Fruit fly (Drosophila melanogaster): Measurements from ENCODE around the gene CG4239.
A peak's percentile ranks its signal among the peaks of the same experiment; 100 is the strongest.

CG4239 gene

dm6 chrX:16403811-16404420 lies 18.8 kb downstream of the CG4239 start:
- peak; percentile 52 for TF ChIP-seq NFAT (GFP tag; IDR thresholded peaks at IDR 0.05)
- TF ChIP-seq seq (GFP tag; IDR thresholded peaks at IDR 0.05): peak; percentile 78
- no peak for TF ChIP-seq ash1 (GFP tag; optimal IDR thresholded peaks at IDR 0.05)
- TF ChIP-seq CG12236 (GFP tag; optimal IDR thresholded peaks at IDR 0.05): no peak
- peak; percentile 78 for TF ChIP-seq ind (GFP tag; optimal IDR thresholded peaks at IDR 0.05)
- TF ChIP-seq sima (GFP tag; optimal IDR thresholded peaks at IDR 0.05): no peak
- TF ChIP-seq TFAM (GFP tag; optimal IDR thresholded peaks at IDR 0.05): no peak
- peak; percentile 46; the same call in 1 of the 4 replicates for TF ChIP-seq Gug (GFP tag; IDR thresholded peaks at IDR 0.05)
- TF ChIP-seq CG6175 (GFP tag; IDR thresholded peaks at IDR 0.05): peak; percentile 13; the same call in 1 of the 3 replicates
- no peak for TF ChIP-seq HLH4C (GFP tag; IDR thresholded peaks at IDR 0.05; ENCODE audit: partially characterized antibody)
- TF ChIP-seq Nf-YB (GFP tag; optimal IDR thresholded peaks at IDR 0.05): peak; percentile 50
- peak; percentile 77 for TF ChIP-seq Max (GFP tag; optimal IDR thresholded peaks at IDR 0.05)
- TF ChIP-seq Ssrp (tag; optimal IDR thresholded peaks at IDR 0.05): peak; percentile 54
- peak; percentile 39 for TF ChIP-seq jumu (GFP tag; optimal IDR thresholded peaks at IDR 0.05)
- peak; percentile 58 for TF ChIP-seq slou (GFP tag; optimal IDR thresholded peaks at IDR 0.05)
- no peak for TF ChIP-seq CG2712 (tag; optimal IDR thresholded peaks at IDR 0.05)
- TF ChIP-seq pita (GFP tag; optimal IDR thresholded peaks at IDR 0.05): no peak
- TF ChIP-seq insv (GFP tag; optimal IDR thresholded peaks at IDR 0.05): no peak
- TF ChIP-seq onecut (GFP tag; IDR thresholded peaks at IDR 0.05): no peak; the same call in 1 of the 2 replicates
- no peak for TF ChIP-seq CG18262 (tag; optimal IDR thresholded peaks at IDR 0.05)
- no peak for TF ChIP-seq inv (GFP tag; IDR thresholded peaks at IDR 0.05; ENCODE audit: partially characterized antibody)
- no peak for TF ChIP-seq nerfin-2 (GFP tag; IDR thresholded peaks at IDR 0.05; ENCODE audit: partially characterized antibody)
- no peak for TF ChIP-seq bbx (GFP tag; IDR thresholded peaks at IDR 0.05; ENCODE audit: partially characterized antibody)
- TF ChIP-seq gem (tag; optimal IDR thresholded peaks at IDR 0.05): no peak
- TF ChIP-seq zf30C (GFP tag; optimal IDR thresholded peaks at IDR 0.05): no peak
- TF ChIP-seq CG7556 (GFP tag; optimal IDR thresholded peaks at IDR 0.05): peak; percentile 83
- no peak for TF ChIP-seq Hmx (GFP tag; optimal IDR thresholded peaks at IDR 0.05)
- peak; percentile 77 for TF ChIP-seq E2f1 (GFP tag; IDR thresholded peaks at IDR 0.05)
- TF ChIP-seq CG12744 (GFP tag; optimal IDR thresholded peaks at IDR 0.05): peak; percentile 43
- peak; percentile 44 for TF ChIP-seq gcm2 (GFP tag; optimal IDR thresholded peaks at IDR 0.05)
- peak; percentile 82 for TF ChIP-seq CG10209 (GFP tag; optimal IDR thresholded peaks at IDR 0.05)
- TF ChIP-seq HmgD (GFP tag; optimal IDR thresholded peaks at IDR 0.05): no peak
- no peak for TF ChIP-seq da (GFP tag; optimal IDR thresholded peaks at IDR 0.05)
- TF ChIP-seq Bteb2 (GFP tag; optimal IDR thresholded peaks at IDR 0.05): peak; percentile 66
- TF ChIP-seq psq (GFP tag; optimal IDR thresholded peaks at IDR 0.05): no peak
- peak; percentile 42; the same call in 1 of the 2 replicates for TF ChIP-seq Ravus (GFP tag; IDR thresholded peaks at IDR 0.05)
- no peak for TF ChIP-seq CG10959 (GFP tag; IDR thresholded peaks at IDR 0.05)
- 0 out of 3 replicates have a peak, but pooled peaks have one; percentile 29 for TF ChIP-seq C15 (GFP tag; IDR thresholded peaks at IDR 0.05)
- TF ChIP-seq CG4617 (GFP tag; optimal IDR thresholded peaks at IDR 0.05; ENCODE audit: borderline replicate concordance): no peak
- no peak for TF ChIP-seq sc (optimal IDR thresholded peaks at IDR 0.05)
- TF ChIP-seq sc (GFP tag; optimal IDR thresholded peaks at IDR 0.05): no peak
- peak; percentile 77 for TF ChIP-seq CG10366 (GFP tag; IDR thresholded peaks at IDR 0.05)
- TF ChIP-seq CG12942 (GFP tag; optimal IDR thresholded peaks at IDR 0.05): peak; percentile 12
- peak; percentile 43 for TF ChIP-seq CG6254 (GFP tag; optimal IDR thresholded peaks at IDR 0.05)
- peak; percentile 90 for TF ChIP-seq Atf6 (GFP tag; IDR thresholded peaks at IDR 0.05)
- TF ChIP-seq CG12659 (GFP tag; optimal IDR thresholded peaks at IDR 0.05): peak; percentile 78
- TF ChIP-seq peb (GFP tag; IDR thresholded peaks at IDR 0.05): peak; percentile 65
- no peak for TF ChIP-seq tio (GFP tag; optimal IDR thresholded peaks at IDR 0.05)
- no peak; the same call in 1 of the 2 replicates for TF ChIP-seq CG13287 (GFP tag; IDR thresholded peaks at IDR 0.05; ENCODE audit: partially characterized antibody)
- TF ChIP-seq Abd-B (GFP tag; optimal IDR thresholded peaks at IDR 0.05): peak; percentile 63
- TF ChIP-seq h (optimal IDR thresholded peaks at IDR 0.05): no peak

Measured in whole organism, embryonic.